Worm (Caenorhabditis elegans) whole organism, L2 larva: ENCODE data around the gene irg-3.

ENCODE experiments used
- Y55F3AM.14 ChIP-seq: fragments of 200-800 bp; sonication (Bioruptor generic); optimal IDR thresholded peaks from 2 replicates; lab custom pipeline; 2018; ENCODE audit warnings: mild to moderate bottlenecking, missing genetic modification characterization, missing compliant biosample characterization
- ZK546.5 ChIP-seq: sonication (generic microtip); optimal IDR thresholded peaks from 2 replicates; lab custom pipeline; 2017; ENCODE audit warnings: missing biosample characterization, missing genetic modification characterization
- alr-1 ChIP-seq: fragments of 150-350 bp; optimal IDR thresholded peaks from 2 replicates; lab custom pipeline; 2014; ENCODE audit warnings: missing biosample characterization, missing genetic modification characterization
- aly-2 ChIP-seq: fragments of 150-350 bp; optimal IDR thresholded peaks from 2 replicates; lab custom pipeline; 2014; ENCODE audit warnings: missing biosample characterization, missing genetic modification characterization
- blmp-1 ChIP-seq: sonication (generic microtip); optimal IDR thresholded peaks from 2 replicates; lab custom pipeline; 2017; ENCODE audit warnings: missing genetic modification characterization, mild to moderate bottlenecking, missing compliant biosample characterization, antibody characterized with exemption, moderate library complexity; ENCODE audit not compliant: insufficient read depth
- ceh-82 ChIP-seq: fragments of 150-350 bp; optimal IDR thresholded peaks from 2 replicates; lab custom pipeline; 2014; ENCODE audit warnings: missing biosample characterization, missing genetic modification characterization
- crh-2 ChIP-seq: sonication (generic microtip); optimal IDR thresholded peaks from 2 replicates; lab custom pipeline; 2017; ENCODE audit warnings: missing biosample characterization, missing genetic modification characterization
- dmd-4 ChIP-seq: sonication (generic microtip); optimal IDR thresholded peaks from 2 replicates; lab custom pipeline; 2017; ENCODE audit warnings: missing biosample characterization, missing genetic modification characterization
- egl-27 ChIP-seq: sonication (generic microtip); optimal IDR thresholded peaks from 3 replicates; lab custom pipeline; 2017; ENCODE audit warnings: missing biosample characterization, missing genetic modification reagents, missing genetic modification characterization
- gmeb-1 ChIP-seq: fragments of 150-350 bp; optimal IDR thresholded peaks from 2 replicates; lab custom pipeline; 2014; ENCODE audit warnings: missing biosample characterization, missing genetic modification characterization
- lin-11 ChIP-seq: fragments of 150-350 bp; sonication (generic microtip); optimal IDR thresholded peaks from 2 replicates; lab custom pipeline; 2014; ENCODE audit warnings: missing biosample characterization, missing genetic modification characterization, inconsistent platforms, mixed read lengths
- nhr-12 ChIP-seq: fragments of 150-350 bp; optimal IDR thresholded peaks from 2 replicates; lab custom pipeline; 2014; ENCODE audit warnings: missing biosample characterization, missing genetic modification characterization
- nhr-21 ChIP-seq: fragments of 150-350 bp; optimal IDR thresholded peaks from 2 replicates; lab custom pipeline; 2014; ENCODE audit warnings: missing biosample characterization, missing genetic modification characterization
- nhr-237 ChIP-seq: fragments of 150-350 bp; optimal IDR thresholded peaks from 2 replicates; lab custom pipeline; 2014; ENCODE audit warnings: missing biosample characterization, missing genetic modification characterization
- nhr-25 ChIP-seq: fragments of 150-350 bp; sonication (generic microtip); optimal IDR thresholded peaks from 3 replicates; lab custom pipeline; 2014; ENCODE audit warnings: missing biosample characterization, missing genetic modification characterization
- nhr-77 ChIP-seq: fragments of 150-350 bp; optimal IDR thresholded peaks from 2 replicates; lab custom pipeline; 2014; ENCODE audit warnings: missing biosample characterization, missing genetic modification characterization
- sem-4 ChIP-seq: fragments of 150-350 bp; optimal IDR thresholded peaks from 2 replicates; lab custom pipeline; 2014; ENCODE audit warnings: missing biosample characterization, missing genetic modification reagents, missing genetic modification characterization
- sma-3 ChIP-seq: sonication (generic microtip); optimal IDR thresholded peaks from 2 replicates; lab custom pipeline; 2016; ENCODE audit warnings: missing genetic modification reagents, missing genetic modification characterization, missing compliant biosample characterization
- sma-9 ChIP-seq, 2 experiments: fragments of 150-350 bp in 1 of 2; sonication (generic microtip) in 1 of 2; optimal IDR thresholded peaks; 2 replicates each; lab custom pipeline; 2014 to 2016; ENCODE audit warnings: missing genetic modification characterization in 2 of 2, mild to moderate bottlenecking in 1 of 2, missing biosample characterization in 1 of 2, missing compliant biosample characterization in 1 of 2, missing genetic modification reagents in 1 of 2, moderate library complexity in 1 of 2
- unc-55 ChIP-seq: fragments of 150-350 bp; sonication (generic microtip); optimal IDR thresholded peaks from 3 replicates; lab custom pipeline; 2014; ENCODE audit warnings: missing biosample characterization, missing genetic modification reagents, missing genetic modification characterization
- zag-1 ChIP-seq: fragments of 150-350 bp; optimal IDR thresholded peaks from 2 replicates; lab custom pipeline; 2014; ENCODE audit warnings: missing biosample characterization, missing genetic modification characterization
- ztf-1 ChIP-seq: fragments of 200-800 bp; sonication (Bioruptor generic); conservative IDR thresholded peaks from 2 replicates; pipeline ENCODE4 v1.3.6; 2022; ENCODE audit warnings: missing genetic modification characterization, missing compliant biosample characterization
- ztf-4 ChIP-seq: fragments of 150-350 bp; optimal IDR thresholded peaks from 2 replicates; lab custom pipeline; 2014; ENCODE audit warnings: missing biosample characterization, missing genetic modification characterization

irg-3 gene

ce11 chrV:2639035-2639434, 46.6 kb downstream of the irg-3 start, which contains the start of gene W02H5.2:
TSS of gene W02H5.2 (plus strand) at chrV:2639335.
- TF ChIP-seq dmd-4 (tag; lab: Kevin White, UChicago) (no peak), nhr-237 (tag; lab: Kevin White, UChicago) (no peak), blmp-1 (tag; lab: Kevin White, UChicago) (no peak), crh-2 (no peak), ztf-1 (GFP tag; lab: Robert Waterston, UW) (no peak), zag-1 (tag; lab: Kevin White, UChicago) (no peak)

ce11 chrV:2639506-2639905, 47.1 kb downstream of the irg-3 start:
- TF ChIP-seq nhr-77 (tag; lab: Kevin White, UChicago) (no peak), nhr-21 (tag; lab: Kevin White, UChicago) (no peak), egl-27 (no peak), aly-2 (tag; lab: Kevin White, UChicago) (no peak), crh-2 (no peak), gmeb-1 (tag; lab: Kevin White, UChicago) (no peak), lin-11 (tag; lab: Kevin White, UChicago) (no peak), unc-55 (GFP tag; lab: Kevin White, UChicago) (no peak), ztf-4 (no peak), alr-1 (tag; lab: Kevin White, UChicago) (no peak), ZK546.5 (no peak), sma-9 (GFP tag; optimal IDR thresholded peaks at IDR 0.05; lab: Kevin White, UChicago) (no peak), sma-9 (tag; optimal IDR thresholded peaks at IDR 0.05; lab: Kevin White, UChicago) (no peak), sem-4 (no peak), nhr-12 (tag; lab: Kevin White, UChicago) (no peak), Y55F3AM.14 (GFP tag; lab: Kevin White, UChicago) (no peak), blmp-1 (tag; lab: Kevin White, UChicago) (no peak), nhr-25 (tag; lab: Kevin White, UChicago) (no peak), ceh-82 (no peak), sma-3 (GFP tag; lab: Kevin White, UChicago) (no peak)
